Worm (Caenorhabditis elegans): Measurements from ENCODE around the gene col-154.

col-154 gene

DNA sequence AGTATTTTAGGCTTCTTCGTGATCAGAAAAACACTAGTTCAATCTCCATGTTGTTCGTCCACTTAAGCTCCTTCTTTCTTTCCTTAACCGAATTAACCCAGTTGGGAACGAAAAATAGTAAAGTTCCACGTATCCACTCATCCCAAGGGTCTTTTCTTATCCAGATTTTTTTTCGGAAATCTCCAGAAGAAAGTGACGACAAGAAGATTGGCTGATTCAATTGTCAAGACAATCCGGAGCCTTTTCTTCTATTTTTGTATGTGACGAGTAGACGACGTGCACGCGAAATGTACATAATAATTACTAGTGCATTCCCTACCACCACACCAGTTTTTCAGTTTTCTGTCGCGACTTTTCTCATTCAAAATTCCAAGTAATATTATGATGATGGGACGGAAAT lies 33.9 kb upstream of the col-154 start:
- TF ChIP-seq fos-1 (tag; optimal IDR thresholded peaks at IDR 0.05): no peak
- no peak for TF ChIP-seq fkh-2 (tag; optimal IDR thresholded peaks at IDR 0.05)
- TF ChIP-seq fkh-10 (GFP tag; optimal IDR thresholded peaks at IDR 0.05): peak; percentile 35
- no peak for TF ChIP-seq nhr-76 (tag; optimal IDR thresholded peaks at IDR 0.05)

DNA sequence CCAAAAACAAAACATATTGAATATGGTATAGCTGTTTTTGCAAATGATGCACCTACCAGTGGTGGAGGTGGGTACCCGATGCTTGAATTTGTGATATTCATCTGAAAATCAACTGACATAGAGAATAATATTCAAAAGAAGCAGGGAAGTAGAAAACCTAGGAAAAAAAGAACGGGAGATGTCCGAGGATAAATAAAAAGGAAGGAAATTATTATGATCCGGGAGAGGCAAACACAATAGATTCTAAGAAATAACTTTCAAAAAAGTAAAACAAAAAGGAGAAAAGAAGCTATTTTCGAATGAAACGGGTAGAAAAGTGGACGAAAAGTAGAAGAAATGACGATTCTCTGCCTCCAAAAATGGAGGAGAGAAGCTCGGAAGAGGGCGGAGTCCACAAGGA lies 32.3 kb upstream of the col-154 start, which contains the start of gene npr-25:
TSS of gene npr-25 (minus strand) at position 101 of the 400 bp plus-strand sequence.
- TF ChIP-seq ceh-9 (tag; optimal IDR thresholded peaks at IDR 0.05) (no peak), mml-1 (tag; optimal IDR thresholded peaks at IDR 0.05) (no peak), daf-12 (tag; optimal IDR thresholded peaks at IDR 0.05) (no peak), snpc-4 (tag; optimal IDR thresholded peaks at IDR 0.05) (no peak), nfya-1 (tag; optimal IDR thresholded peaks at IDR 0.05; ENCODE audit: insufficient read depth) (no peak), egl-27 (tag; optimal IDR thresholded peaks at IDR 0.05) (no peak), zag-1 (tag; optimal IDR thresholded peaks at IDR 0.05) (no peak), elt-1 (tag; optimal IDR thresholded peaks at IDR 0.05) (no peak), hmg-11 (tag; optimal IDR thresholded peaks at IDR 0.05) (no peak), elt-2 (tag; optimal IDR thresholded peaks at IDR 0.05) (no peak), nhr-25 (tag; optimal IDR thresholded peaks at IDR 0.05) (no peak), ceh-82 (tag; optimal IDR thresholded peaks at IDR 0.05) (no peak), jun-1 (tag; optimal IDR thresholded peaks at IDR 0.05) (no peak), eor-1 (tag; optimal IDR thresholded peaks at IDR 0.05) (no peak), nhr-12 (tag; optimal IDR thresholded peaks at IDR 0.05) (no peak), nhr-43 (tag; optimal IDR thresholded peaks at IDR 0.05; ENCODE audit: poor library complexity, severe bottlenecking) (no peak), fkh-10 (GFP tag; optimal IDR thresholded peaks at IDR 0.05) (no peak)

DNA sequence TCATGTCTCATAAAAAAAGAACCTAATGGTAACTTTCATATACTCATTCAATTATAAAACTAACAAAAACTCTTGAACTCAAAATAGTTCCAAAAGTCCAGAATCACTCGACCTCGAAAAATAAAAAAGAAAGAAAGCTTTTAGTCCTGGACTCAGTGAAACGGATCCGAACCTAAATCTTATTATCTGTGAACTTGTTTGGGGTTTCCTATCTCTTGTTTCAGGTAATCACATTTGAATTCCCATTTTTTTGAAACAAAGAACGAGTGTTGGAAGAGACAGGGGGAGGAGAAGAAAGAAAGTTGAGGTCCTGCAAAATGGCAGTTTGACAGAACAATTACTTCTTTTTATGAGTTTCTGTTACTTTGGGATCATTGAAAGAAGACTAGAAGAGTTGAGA lies 30.9 kb upstream of the col-154 start:
- TF ChIP-seq tbx-2 (tag; optimal IDR thresholded peaks at IDR 0.05) (no peak), nhr-28 (tag; optimal IDR thresholded peaks at IDR 0.05) (no peak), egl-27 (tag; optimal IDR thresholded peaks at IDR 0.05) (no peak), ceh-9 (tag; optimal IDR thresholded peaks at IDR 0.05) (no peak), ZK546.5 (tag; optimal IDR thresholded peaks at IDR 0.05) (no peak), daf-12 (tag; optimal IDR thresholded peaks at IDR 0.05) (no peak), egl-5 (tag; optimal IDR thresholded peaks at IDR 0.05) (no peak), pqm-1 (tag; optimal IDR thresholded peaks at IDR 0.05) (no peak), nhr-77 (tag; optimal IDR thresholded peaks at IDR 0.05) (no peak), ama-1 (optimal IDR thresholded peaks at IDR 0.05) (no peak), ztf-11 (tag; optimal IDR thresholded peaks at IDR 0.05) (no peak), zag-1 (tag; optimal IDR thresholded peaks at IDR 0.05) (no peak), lin-15B (tag; optimal IDR thresholded peaks at IDR 0.05) (no peak), snpc-4 (tag; optimal IDR thresholded peaks at IDR 0.05) (no peak), nhr-23 (tag; optimal IDR thresholded peaks at IDR 0.05) (no peak), jun-1 (tag; optimal IDR thresholded peaks at IDR 0.05) (no peak), nhr-11 (tag; optimal IDR thresholded peaks at IDR 0.05) (no peak), hmg-11 (tag; optimal IDR thresholded peaks at IDR 0.05) (no peak)

DNA sequence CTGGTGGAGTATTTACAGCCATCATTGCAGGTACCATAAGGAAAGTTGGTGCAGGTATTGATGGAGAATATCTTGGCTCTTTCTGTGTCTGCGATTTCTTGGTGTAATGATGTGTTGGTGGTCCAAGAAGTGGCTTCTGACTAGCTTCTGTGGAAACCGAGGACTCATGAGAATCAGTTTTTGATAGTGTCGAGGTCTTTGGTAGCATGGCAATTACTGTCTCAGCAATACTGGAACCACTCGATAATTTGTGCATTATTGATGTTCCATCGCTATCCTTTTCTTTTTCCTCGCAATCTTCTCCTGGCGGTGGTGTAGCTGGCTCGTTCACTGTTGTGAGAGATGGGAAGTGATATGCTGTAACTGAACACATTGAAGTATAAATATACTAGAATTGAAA lies 21.6 kb upstream of the col-154 start:
- no peak for TF ChIP-seq nhr-77 (tag; optimal IDR thresholded peaks at IDR 0.05)
- no peak for TF ChIP-seq pqm-1 (tag; optimal IDR thresholded peaks at IDR 0.05)
- TF ChIP-seq ceh-82 (tag; optimal IDR thresholded peaks at IDR 0.05): no peak
- no peak for TF ChIP-seq egl-27 (tag; optimal IDR thresholded peaks at IDR 0.05)
- TF ChIP-seq nhr-23 (tag; optimal IDR thresholded peaks at IDR 0.05): no peak
- no peak for TF ChIP-seq ztf-11 (tag; optimal IDR thresholded peaks at IDR 0.05)
- TF ChIP-seq lin-15B (tag; optimal IDR thresholded peaks at IDR 0.05): no peak
- no peak for TF ChIP-seq skn-1 (tag; optimal IDR thresholded peaks at IDR 0.05)
- no peak for TF ChIP-seq daf-12 (tag; optimal IDR thresholded peaks at IDR 0.05)
- TF ChIP-seq unc-62 (GFP tag; optimal IDR thresholded peaks at IDR 0.05): no peak
- TF ChIP-seq fos-1 (tag; optimal IDR thresholded peaks at IDR 0.05): no peak
- no peak for TF ChIP-seq zag-1 (tag; optimal IDR thresholded peaks at IDR 0.05)
- TF ChIP-seq aly-2 (tag; optimal IDR thresholded peaks at IDR 0.05): no peak
- no peak for TF ChIP-seq ceh-28 (tag; optimal IDR thresholded peaks at IDR 0.05)
- no peak for TF ChIP-seq elt-1 (tag; optimal IDR thresholded peaks at IDR 0.05)
- TF ChIP-seq nhr-237 (tag; optimal IDR thresholded peaks at IDR 0.05): no peak
- TF ChIP-seq fkh-2 (tag; optimal IDR thresholded peaks at IDR 0.05): no peak
- no peak for TF ChIP-seq nhr-11 (tag; optimal IDR thresholded peaks at IDR 0.05)

Measured in whole organism, L3 larva.